Worm (Caenorhabditis elegans) whole organism, midembryonic: Measurements from ENCODE around the gene col-141.

Experiments used
- flt-1 ChIP-seq: fragments of 200-800 bp; sonication (Bioruptor generic); IDR thresholded peaks from 2 replicates; pipeline ENCODE4 v1.3.6; 2022; ENCODE audit warnings: missing genetic modification characterization, missing compliant biosample characterization
- klf-2 ChIP-seq: fragments of 200-800 bp; sonication (Bioruptor generic); conservative IDR thresholded peaks from 2 replicates; pipeline ENCODE4 v1.3.6; 2022; ENCODE audit warnings: missing genetic modification reagents, missing genetic modification characterization, missing compliant biosample characterization
- med-1 ChIP-seq: sonication (generic microtip); optimal IDR thresholded peaks from 2 replicates; lab custom pipeline; 2017; ENCODE audit warnings: missing genetic modification characterization, mild to moderate bottlenecking, missing compliant biosample characterization, antibody characterized with exemption, missing genetic modification reagents; ENCODE audit not compliant: insufficient read depth
- ztf-23 ChIP-seq: fragments of 200-800 bp; sonication (Bioruptor generic); IDR thresholded peaks from 2 replicates; pipeline ENCODE4 v1.3.6; 2022; ENCODE audit warnings: missing genetic modification reagents, missing genetic modification characterization, missing compliant biosample characterization

DNA sequence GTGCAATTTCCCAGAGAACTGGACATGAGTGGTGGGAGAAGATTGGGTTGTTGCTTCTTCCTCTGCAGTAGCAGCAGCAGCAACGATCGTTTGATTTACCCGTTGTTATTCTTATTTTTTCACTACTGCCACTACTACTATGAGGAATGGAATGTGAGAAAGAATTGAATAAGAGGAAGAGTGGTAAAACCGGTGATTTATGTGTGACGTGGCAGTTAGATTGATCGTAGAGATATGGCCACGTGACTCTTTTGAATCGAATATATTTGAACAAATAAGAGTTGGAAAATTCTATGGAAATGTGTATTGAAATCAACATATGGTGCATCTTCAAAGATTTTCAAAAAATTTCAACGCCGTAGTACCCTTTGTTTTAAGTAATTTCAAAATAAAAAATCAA, 33.2 kb upstream of the col-141 start:
- no peak for TF ChIP-seq klf-2 (GFP tag; lab: Robert Waterston, UW)
- no peak for TF ChIP-seq ztf-23 (GFP tag; lab: Robert Waterston, UW)
- no peak for TF ChIP-seq flt-1 (GFP tag; lab: Robert Waterston, UW)
- no peak for TF ChIP-seq med-1 (GFP tag; lab: Kevin White, UChicago)
